Fruit fly (Drosophila melanogaster) whole organism, pupa: Measurements from ENCODE around the gene CG5561.

Experiments used
- CG10348 ChIP-seq: fragments of 200-800 bp; sonication (Bioruptor generic); IDR thresholded peaks from 2 replicates; pipeline ENCODE4 v1.3.6; 2022; ENCODE audit warnings: missing biosample characterization, missing genetic modification characterization
- CG12605 ChIP-seq: fragments of 200-800 bp; sonication (Bioruptor generic); IDR thresholded peaks from 2 replicates; pipeline ENCODE4 v1.3.6; 2022; ENCODE audit warnings: missing biosample characterization, missing genetic modification characterization
- CG13204 ChIP-seq: fragments of 200-800 bp; sonication (Bioruptor generic); optimal IDR thresholded peaks from 2 replicates; lab custom pipeline; 2018; ENCODE audit warnings: missing biosample characterization, mild to moderate bottlenecking, missing genetic modification characterization, moderate library complexity
- CG14655 ChIP-seq: fragments of 200-800 bp; sonication (Bioruptor generic); optimal IDR thresholded peaks from 3 replicates; lab custom pipeline; 2017; ENCODE audit warnings: mild to moderate bottlenecking, missing biosample characterization, missing genetic modification reagents, missing genetic modification characterization
- CG15710 ChIP-seq: fragments of 200-800 bp; sonication (Bioruptor generic); optimal IDR thresholded peaks from 2 replicates; lab custom pipeline; 2018; ENCODE audit warnings: missing biosample characterization, mild to moderate bottlenecking, missing genetic modification characterization, moderate library complexity
- CG17806 ChIP-seq: fragments of 200-800 bp; sonication (Bioruptor generic); optimal IDR thresholded peaks from 2 replicates; lab custom pipeline; 2018; ENCODE audit warnings: missing biosample characterization, mild to moderate bottlenecking, missing genetic modification characterization, moderate library complexity
- CG32121 ChIP-seq: fragments of 200-800 bp; sonication (Bioruptor generic); IDR thresholded peaks from 2 replicates; pipeline ENCODE4 v1.3.6; 2022; ENCODE audit warnings: missing biosample characterization, missing genetic modification characterization
- CG34367 ChIP-seq: fragments of 200-800 bp; sonication (Bioruptor generic); optimal IDR thresholded peaks from 2 replicates; lab custom pipeline; 2018; ENCODE audit warnings: missing biosample characterization, mild to moderate bottlenecking, missing genetic modification characterization
- CG4496 ChIP-seq: fragments of 200-800 bp; sonication (Bioruptor generic); IDR thresholded peaks from 3 replicates; pipeline ENCODE4 v1.3.6; 2022; ENCODE audit warnings: missing biosample characterization, missing genetic modification characterization
- CG8159 ChIP-seq: fragments of 200-800 bp; sonication (Bioruptor generic); optimal IDR thresholded peaks from 3 replicates; lab custom pipeline; 2018; ENCODE audit warnings: missing biosample characterization, mild to moderate bottlenecking, missing genetic modification characterization, moderate library complexity
- CG8301 ChIP-seq: fragments of 200-800 bp; sonication (Bioruptor generic); optimal IDR thresholded peaks from 2 replicates; lab custom pipeline; 2018; ENCODE audit warnings: missing biosample characterization, mild to moderate bottlenecking, missing genetic modification characterization
- CG9948 ChIP-seq: fragments of 200-800 bp; sonication (Bioruptor generic); optimal IDR thresholded peaks from 2 replicates; lab custom pipeline; 2018; ENCODE audit warnings: missing biosample characterization, mild to moderate bottlenecking, missing genetic modification characterization, moderate library complexity
- D1 ChIP-seq: fragments of 200-800 bp; sonication (Bioruptor generic); optimal IDR thresholded peaks from 2 replicates; lab custom pipeline; 2018; ENCODE audit warnings: missing biosample characterization, mild to moderate bottlenecking, missing genetic modification characterization, moderate library complexity
- EcR ChIP-seq: fragments of 200-800 bp; sonication (Bioruptor generic); optimal IDR thresholded peaks from 3 replicates; lab custom pipeline; 2019; ENCODE audit warnings: missing biosample characterization, missing genetic modification characterization, mild to moderate bottlenecking, moderate library complexity, missing genetic modification reagents
- Ets98B ChIP-seq: fragments of 200-800 bp; sonication (Bioruptor generic); IDR thresholded peaks from 2 replicates; pipeline ENCODE4 v1.3.6; 2022; ENCODE audit warnings: missing biosample characterization, missing genetic modification characterization
- Pif1A ChIP-seq: fragments of 200-800 bp; sonication (Bioruptor generic); optimal IDR thresholded peaks from 3 replicates; lab custom pipeline; 2016; ENCODE audit warnings: missing biosample characterization, missing genetic modification characterization
- Pif1B ChIP-seq: fragments of 200-800 bp; sonication (Bioruptor generic); optimal IDR thresholded peaks from 3 replicates; lab custom pipeline; 2016; ENCODE audit warnings: missing biosample characterization, missing genetic modification characterization
- Snoo ChIP-seq: fragments of 200-800 bp; sonication (Bioruptor generic); optimal IDR thresholded peaks from 3 replicates; lab custom pipeline; 2017; ENCODE audit warnings: missing biosample characterization, mild to moderate bottlenecking, missing genetic modification characterization, inconsistent platforms
- fd96Ca ChIP-seq: fragments of 200-800 bp; sonication (Bioruptor generic); IDR thresholded peaks from 3 replicates; pipeline ENCODE4 v1.3.6; 2022; ENCODE audit warnings: missing biosample characterization, missing genetic modification characterization
- gl ChIP-seq: fragments of 200-800 bp; sonication (Bioruptor generic); optimal IDR thresholded peaks from 2 replicates; lab custom pipeline; 2018; ENCODE audit warnings: missing biosample characterization, mild to moderate bottlenecking, missing genetic modification characterization
- rn ChIP-seq: fragments of 200-800 bp; sonication (Bioruptor generic); IDR thresholded peaks from 2 replicates; pipeline ENCODE4 v1.3.6; 2022; ENCODE audit warnings: missing biosample characterization, missing genetic modification characterization

CG5561 gene

dm6 chr2L:1354009-1354408 lies at the start of gene CG5561:
CG5561 (minus strand) TSS chr2L:1354109.
- no peak for TF ChIP-seq Snoo (tag; lab: Kevin White, UChicago)
- TF ChIP-seq Ets98B (GFP tag; lab: Robert Waterston, UW), result no peak
- TF ChIP-seq rn (GFP tag; lab: Robert Waterston, UW), result no peak
- no peak for TF ChIP-seq EcR (GFP tag; lab: Kevin White, UChicago)
- no peak for TF ChIP-seq CG12605 (GFP tag; lab: Robert Waterston, UW)
- no peak for TF ChIP-seq CG34367 (tag; lab: Kevin White, UChicago)
- TF ChIP-seq CG8159, result no peak
- no peak for TF ChIP-seq CG14655 (GFP tag; lab: Kevin White, UChicago)
- no peak for TF ChIP-seq CG4496 (GFP tag; lab: Robert Waterston, UW)

DNA sequence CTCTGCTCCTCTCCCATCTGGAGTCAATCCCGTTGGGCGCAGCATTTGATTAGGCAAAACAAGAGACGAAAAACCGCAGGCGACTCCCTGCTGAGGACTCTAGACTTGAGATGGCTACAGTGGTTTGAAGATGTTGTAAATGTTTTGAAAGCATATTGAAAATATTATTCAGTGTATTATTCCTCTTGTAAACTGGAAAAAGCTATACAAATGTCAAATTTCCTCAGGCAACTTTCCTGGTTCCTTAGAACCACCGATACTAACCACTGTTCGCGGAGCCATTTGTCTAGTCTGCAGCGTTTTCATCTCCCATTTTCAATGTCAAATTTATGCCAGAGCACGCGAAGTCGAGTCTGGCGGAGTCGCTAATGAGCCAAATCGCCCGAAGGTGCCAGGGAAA lies 48.8 kb upstream of the CG5561 start:
- peak; percentile 1 for TF ChIP-seq CG17806 (tag; lab: Kevin White, UChicago)
- TF ChIP-seq gl, result no peak
- no peak for TF ChIP-seq CG12605 (GFP tag; lab: Robert Waterston, UW)
- peak; percentile 4 for TF ChIP-seq CG8159
- no peak for TF ChIP-seq CG13204 (GFP tag; lab: Kevin White, UChicago)
- TF ChIP-seq CG9948 (tag; lab: Kevin White, UChicago), result no peak
- TF ChIP-seq CG14655 (GFP tag; lab: Kevin White, UChicago), result peak; percentile 26
- 0 out of 3 replicates have a peak, but pooled peaks have one; percentile 18 for TF ChIP-seq fd96Ca (GFP tag; lab: Robert Waterston, UW)
- TF ChIP-seq Snoo (tag; lab: Kevin White, UChicago), result no peak

DNA sequence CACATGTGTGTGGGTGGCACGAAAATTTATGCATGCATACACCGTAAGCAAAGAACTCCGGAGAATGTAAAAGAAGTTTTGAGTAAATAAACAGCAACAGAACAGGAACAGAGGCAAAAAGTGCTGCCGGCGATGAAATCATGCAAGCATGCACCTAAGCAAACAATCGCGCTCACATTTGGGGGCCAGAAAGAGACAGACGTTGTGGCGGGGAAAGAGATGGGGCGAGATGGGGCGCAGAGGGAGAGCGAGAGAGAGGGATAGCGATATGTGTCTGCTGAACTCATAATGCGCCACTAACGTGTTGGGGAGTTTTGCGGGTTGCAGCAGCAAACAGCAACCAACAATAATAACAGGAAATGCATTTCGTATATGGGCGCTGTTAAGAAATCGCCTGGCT lies 45.5 kb upstream of the CG5561 start:
- TF ChIP-seq CG13204 (GFP tag; lab: Kevin White, UChicago), result peak; percentile 24
- no peak for TF ChIP-seq rn (GFP tag; lab: Robert Waterston, UW)
- TF ChIP-seq fd96Ca (GFP tag; lab: Robert Waterston, UW), result 0 out of 3 replicates have a peak, but pooled peaks have one; percentile 39

DNA sequence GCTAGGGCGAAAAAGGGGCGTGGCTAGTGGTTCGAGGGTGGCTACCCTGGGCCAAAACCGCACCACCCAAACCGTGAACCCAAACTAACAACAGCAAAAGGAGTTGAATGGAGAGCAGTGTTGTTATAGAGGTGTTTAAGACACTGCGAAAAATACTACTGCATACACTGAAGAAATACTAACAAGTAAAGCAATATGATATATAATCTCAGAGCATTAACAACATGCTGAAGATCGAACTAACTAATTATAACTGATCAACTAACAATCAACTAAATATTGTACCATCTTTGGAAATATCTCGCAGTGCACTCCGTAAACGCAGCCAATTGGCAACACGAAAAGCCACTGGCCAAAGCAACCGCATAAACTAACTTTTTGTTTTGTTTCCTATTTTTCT lies 39.7 kb upstream of the CG5561 start:
- TF ChIP-seq Pif1B (GFP tag; lab: Kevin White, UChicago), result no peak
- TF ChIP-seq CG10348 (GFP tag; lab: Robert Waterston, UW), result no peak
- TF ChIP-seq gl, result no peak
- TF ChIP-seq CG13204 (GFP tag; lab: Kevin White, UChicago), result no peak
- TF ChIP-seq CG9948 (tag; lab: Kevin White, UChicago), result no peak
- TF ChIP-seq CG34367 (tag; lab: Kevin White, UChicago), result no peak
- TF ChIP-seq CG17806 (tag; lab: Kevin White, UChicago), result peak; percentile 12
- peak; percentile 23 for TF ChIP-seq CG14655 (GFP tag; lab: Kevin White, UChicago)
- no peak for TF ChIP-seq rn (GFP tag; lab: Robert Waterston, UW)
- no peak for TF ChIP-seq D1
- peak; percentile 12 for TF ChIP-seq CG8301 (tag; lab: Kevin White, UChicago)
- no peak for TF ChIP-seq CG8159
- no peak for TF ChIP-seq EcR (GFP tag; lab: Kevin White, UChicago)
- 0 out of 3 replicates have a peak, but pooled peaks have one; percentile 46 for TF ChIP-seq fd96Ca (GFP tag; lab: Robert Waterston, UW)
- TF ChIP-seq CG12605 (GFP tag; lab: Robert Waterston, UW), result no peak
- TF ChIP-seq Snoo (tag; lab: Kevin White, UChicago), result no peak
- TF ChIP-seq CG32121, result no peak
- TF ChIP-seq CG4496 (GFP tag; lab: Robert Waterston, UW), result peak; percentile 53; the same call in 1 of the 3 replicates
- peak; percentile 31; the same call in 1 of the 2 replicates for TF ChIP-seq Ets98B (GFP tag; lab: Robert Waterston, UW)
- TF ChIP-seq CG15710 (tag; lab: Kevin White, UChicago), result no peak
- peak; percentile 7 for TF ChIP-seq Pif1A

DNA sequence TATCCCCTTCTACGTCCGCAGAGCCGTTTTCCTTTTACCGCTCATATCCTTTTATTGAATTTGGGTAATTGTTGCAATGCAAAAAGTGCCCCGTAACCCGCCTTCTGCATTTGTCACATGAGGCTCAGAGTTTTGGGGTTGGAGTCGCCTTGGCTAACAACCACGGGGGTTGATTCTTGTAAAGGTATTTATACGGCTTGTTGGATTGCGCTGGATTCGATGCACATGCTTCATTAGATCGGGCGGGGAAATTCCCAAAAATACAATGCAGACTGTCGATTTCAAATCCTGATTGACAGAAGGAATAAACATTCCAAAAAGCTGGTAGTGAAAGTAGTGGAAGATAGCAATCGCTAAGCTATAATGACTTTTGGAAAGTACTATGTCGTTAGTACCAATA lies 36.4 kb upstream of the CG5561 start:
- TF ChIP-seq rn (GFP tag; lab: Robert Waterston, UW) (no peak), CG34367 (tag; lab: Kevin White, UChicago) (no peak), Ets98B (GFP tag; lab: Robert Waterston, UW) (no peak), CG17806 (tag; lab: Kevin White, UChicago) (no peak), fd96Ca (GFP tag; lab: Robert Waterston, UW) (no peak), CG10348 (GFP tag; lab: Robert Waterston, UW) (no peak), EcR (GFP tag; lab: Kevin White, UChicago) (no peak), CG8301 (tag; lab: Kevin White, UChicago) (no peak), CG13204 (GFP tag; lab: Kevin White, UChicago) (no peak), CG14655 (GFP tag; lab: Kevin White, UChicago) (no peak), CG9948 (tag; lab: Kevin White, UChicago) (no peak), CG15710 (tag; lab: Kevin White, UChicago) (no peak), gl (no peak), CG32121 (no peak), Snoo (tag; lab: Kevin White, UChicago) (no peak), CG12605 (GFP tag; lab: Robert Waterston, UW) (no peak), Pif1A (no peak), CG4496 (GFP tag; lab: Robert Waterston, UW) (no peak)
- TF ChIP-seq, all 21 proteins: peak for 0

- TF ChIP-seq CG12605 (GFP tag; lab: Robert Waterston, UW), result 0 out of 2 replicates have a peak, but pooled peaks have one; percentile 27
- peak; percentile 57; the same call in 1 of the 3 replicates for TF ChIP-seq fd96Ca (GFP tag; lab: Robert Waterston, UW)
- TF ChIP-seq CG10348 (GFP tag; lab: Robert Waterston, UW), result no peak
- TF ChIP-seq Snoo (tag; lab: Kevin White, UChicago), result no peak
- no peak for TF ChIP-seq D1
- TF ChIP-seq CG4496 (GFP tag; lab: Robert Waterston, UW), result 0 out of 3 replicates have a peak, but pooled peaks have one; percentile 28
- TF ChIP-seq CG32121, result 0 out of 2 replicates have a peak, but pooled peaks have one; percentile 17
- TF ChIP-seq CG9948 (tag; lab: Kevin White, UChicago), result peak; percentile 55
- TF ChIP-seq Ets98B (GFP tag; lab: Robert Waterston, UW), result 0 out of 2 replicates have a peak, but pooled peaks have one; percentile 17
- TF ChIP-seq gl, result peak; percentile 16
- peak; percentile 63 for TF ChIP-seq Pif1A
- TF ChIP-seq CG17806 (tag; lab: Kevin White, UChicago), result peak; percentile 46
- peak; percentile 56 for TF ChIP-seq CG15710 (tag; lab: Kevin White, UChicago)
- no peak for TF ChIP-seq EcR (GFP tag; lab: Kevin White, UChicago)
- TF ChIP-seq CG8159, result peak; percentile 56
- peak; percentile 72 for TF ChIP-seq CG14655 (GFP tag; lab: Kevin White, UChicago)
- no peak for TF ChIP-seq CG13204 (GFP tag; lab: Kevin White, UChicago)
- TF ChIP-seq CG34367 (tag; lab: Kevin White, UChicago), result peak; percentile 41
- TF ChIP-seq Pif1B (GFP tag; lab: Kevin White, UChicago), result peak; percentile 47
- peak; percentile 63 for TF ChIP-seq CG8301 (tag; lab: Kevin White, UChicago)
- no peak for TF ChIP-seq rn (GFP tag; lab: Robert Waterston, UW)
Measured at dm6 chr2L:1387811-1388210, 33.9 kb upstream of the CG5561 start.
